Fruit fly (Drosophila melanogaster) whole organism, embryonic: ENCODE results near the gene DNAlig4.

Experiments
- CG10209 ChIP-seq: fragments of 200-800 bp; sonication (Bioruptor generic); optimal IDR thresholded peaks from 3 replicates; lab custom pipeline; 2017; ENCODE audit warnings: missing biosample characterization, mild to moderate bottlenecking, missing genetic modification characterization, missing genetic modification reagents
- CG13624 ChIP-seq: fragments of 200-800 bp; sonication (Bioruptor generic); optimal IDR thresholded peaks from 2 replicates; lab custom pipeline; 2016; ENCODE audit warnings: missing biosample characterization, missing genetic modification characterization
- CG14667 ChIP-seq: fragments of 200-800 bp; sonication (Bioruptor generic); IDR thresholded peaks from 2 replicates; pipeline ENCODE4 v1.3.6; 2022; ENCODE audit warnings: missing biosample characterization, missing genetic modification characterization
- CG14710 ChIP-seq: fragments of 200-800 bp; sonication (Bioruptor generic); optimal IDR thresholded peaks from 3 replicates; lab custom pipeline; 2019; ENCODE audit warnings: missing biosample characterization, mild to moderate bottlenecking, missing genetic modification characterization, moderate library complexity
- CG18011 ChIP-seq: fragments of 200-800 bp; sonication (Bioruptor generic); optimal IDR thresholded peaks from 2 replicates; lab custom pipeline; 2017; ENCODE audit warnings: missing biosample characterization, missing genetic modification characterization, mild to moderate bottlenecking, moderate library complexity, missing genotype
- CG2199 ChIP-seq: fragments of 200-800 bp; sonication (Bioruptor generic); IDR thresholded peaks from 3 replicates; pipeline ENCODE4 v1.3.6; 2022; ENCODE audit warnings: missing biosample characterization, missing genetic modification characterization
- CG30431 ChIP-seq: fragments of 200-800 bp; sonication (Bioruptor generic); optimal IDR thresholded peaks from 2 replicates; lab custom pipeline; 2017; ENCODE audit warnings: missing biosample characterization, missing genetic modification characterization
- CG32772 ChIP-seq: fragments of 200-800 bp; sonication (Bioruptor generic); IDR thresholded peaks from 2 replicates; pipeline ENCODE4 v1.3.6; 2022; ENCODE audit warnings: missing biosample characterization, missing genetic modification characterization
- CG34376 ChIP-seq: fragments of 200-800 bp; sonication (Bioruptor generic); optimal IDR thresholded peaks from 2 replicates; lab custom pipeline; 2018; ENCODE audit warnings: missing biosample characterization, mild to moderate bottlenecking, missing genetic modification characterization
- CG43689 ChIP-seq: fragments of 200-800 bp; sonication (Bioruptor generic); IDR thresholded peaks from 2 replicates; pipeline ENCODE4 v1.3.6; 2022; ENCODE audit warnings: missing biosample characterization, missing genetic modification characterization
- CG9437 ChIP-seq: fragments of 200-800 bp; sonication (Bioruptor generic); optimal IDR thresholded peaks from 2 replicates; lab custom pipeline; 2018; ENCODE audit warnings: missing biosample characterization, mild to moderate bottlenecking, missing genetic modification characterization
- CG9727 ChIP-seq: fragments of 200-800 bp; sonication (Bioruptor generic); optimal IDR thresholded peaks from 3 replicates; lab custom pipeline; 2017; ENCODE audit warnings: missing biosample characterization, mild to moderate bottlenecking, missing genetic modification characterization
- Dad ChIP-seq: fragments of 200-800 bp; sonication (Bioruptor generic); optimal IDR thresholded peaks from 3 replicates; lab custom pipeline; 2016; ENCODE audit warnings: missing biosample characterization, missing genetic modification characterization
- E2f2 ChIP-seq: fragments of 200-800 bp; sonication (Bioruptor generic); IDR thresholded peaks from 2 replicates; pipeline ENCODE4 v1.3.6; 2022; ENCODE audit warnings: missing biosample characterization, missing genetic modification characterization
- Eip74EF ChIP-seq, 2 experiments: fragments of 200-800 bp in 1 of 2; fragments of >200 bp in 1 of 2; sonication (Bioruptor generic) in 1 of 2; optimal IDR thresholded peaks; 2 replicates each; lab custom pipeline; 2017 to 2019; ENCODE audit warnings: missing biosample characterization in 2 of 2, missing genetic modification characterization in 2 of 2, mild to moderate bottlenecking in 1 of 2, moderate library complexity in 1 of 2
- HmgZ ChIP-seq: fragments of 200-800 bp; sonication (Bioruptor generic); optimal IDR thresholded peaks from 2 replicates; lab custom pipeline; 2018; ENCODE audit warnings: missing biosample characterization, mild to moderate bottlenecking, missing genetic modification characterization
- Hmr ChIP-seq: fragments of 200-800 bp; sonication (Bioruptor generic); optimal IDR thresholded peaks from 3 replicates; lab custom pipeline; 2017; ENCODE audit warnings: mild to moderate bottlenecking, missing biosample characterization, missing genetic modification reagents, missing genetic modification characterization
- Mad ChIP-seq: fragments of 200-800 bp; sonication (Bioruptor generic); optimal IDR thresholded peaks from 2 replicates; lab custom pipeline; 2016; ENCODE audit warnings: missing biosample characterization, missing genetic modification characterization
- NK7.1 ChIP-seq: fragments of 200-800 bp; sonication (Bioruptor generic); optimal IDR thresholded peaks from 3 replicates; lab custom pipeline; 2016; ENCODE audit warnings: missing biosample characterization, missing genetic modification characterization
- Oaz ChIP-seq: fragments of 200-800 bp; sonication (Bioruptor generic); IDR thresholded peaks from 2 replicates; pipeline ENCODE4 v1.3.6; 2022; ENCODE audit warnings: missing biosample characterization, missing genetic modification characterization
- Pdp1 ChIP-seq, 2 experiments: fragments of 200-800 bp; sonication (Bioruptor generic); optimal IDR thresholded peaks; 3 replicates each; lab custom pipeline; 2016; ENCODE audit warnings: missing biosample characterization in 2 of 2, missing genetic modification characterization in 2 of 2, mild to moderate bottlenecking in 1 of 2, moderate library complexity in 1 of 2
- Ptx1 ChIP-seq: fragments of 200-800 bp; sonication (Bioruptor generic); IDR thresholded peaks from 2 replicates; pipeline ENCODE4 v1.3.6; 2022; ENCODE audit warnings: missing biosample characterization, missing genetic modification characterization
- Six4 ChIP-seq: fragments of 200-800 bp; sonication (Bioruptor generic); optimal IDR thresholded peaks from 2 replicates; lab custom pipeline; 2016; ENCODE audit warnings: missing biosample characterization, missing genetic modification characterization
- Sox100B ChIP-seq: fragments of 200-800 bp; sonication (Bioruptor generic); optimal IDR thresholded peaks from 3 replicates; lab custom pipeline; 2018; ENCODE audit warnings: missing biosample characterization, mild to moderate bottlenecking, missing genetic modification characterization
- Sox102F ChIP-seq: fragments of 200-800 bp; sonication (Bioruptor generic); optimal IDR thresholded peaks from 2 replicates; lab custom pipeline; 2018; ENCODE audit warnings: missing biosample characterization, mild to moderate bottlenecking, missing genetic modification characterization, moderate library complexity
- Stat92E ChIP-seq, 3 experiments: fragments of >200 bp in 2 of 3; fragments of 200-800 bp in 1 of 3; sonication (Bioruptor generic) in 1 of 3; optimal IDR thresholded peaks; 2 replicates each; lab custom pipeline; 2017 to 2019; ENCODE audit warnings: missing biosample characterization in 3 of 3, missing genetic modification characterization in 3 of 3, mild to moderate bottlenecking in 1 of 3, moderate library complexity in 1 of 3
- ato ChIP-seq: fragments of 200-800 bp; sonication (Bioruptor generic); IDR thresholded peaks from 2 replicates; pipeline ENCODE4 v1.3.6; 2022; ENCODE audit warnings: missing biosample characterization, missing genetic modification characterization; ENCODE audit not compliant: partially characterized antibody
- bbx ChIP-seq: fragments of 200-800 bp; sonication (Bioruptor generic); IDR thresholded peaks from 2 replicates; pipeline ENCODE4 v1.3.6; 2022; ENCODE audit warnings: missing biosample characterization, missing genetic modification characterization; ENCODE audit not compliant: partially characterized antibody
- croc ChIP-seq: fragments of 200-800 bp; sonication (Bioruptor generic); conservative IDR thresholded peaks from 3 replicates; pipeline ENCODE4 v1.3.6; 2022; ENCODE audit warnings: missing biosample characterization, missing genetic modification characterization
- crol ChIP-seq: fragments of 200-800 bp; sonication (Bioruptor generic); IDR thresholded peaks from 2 replicates; pipeline ENCODE4 v1.3.6; 2022; ENCODE audit warnings: missing biosample characterization, missing genetic modification characterization
- dan ChIP-seq: fragments of 200-800 bp; sonication (Bioruptor generic); IDR thresholded peaks from 2 replicates; pipeline ENCODE4 v1.3.6; 2022; ENCODE audit warnings: missing biosample characterization, missing genetic modification characterization
- dimm ChIP-seq: fragments of 200-800 bp; sonication (Bioruptor generic); IDR thresholded peaks from 2 replicates; pipeline ENCODE4 v1.3.6; 2022; ENCODE audit warnings: missing biosample characterization, missing genetic modification characterization
- disco-r ChIP-seq: fragments of 200-800 bp; sonication (Bioruptor generic); optimal IDR thresholded peaks from 2 replicates; lab custom pipeline; 2016; ENCODE audit warnings: missing biosample characterization, missing genetic modification characterization
- exex ChIP-seq: fragments of 200-800 bp; sonication (Bioruptor generic); optimal IDR thresholded peaks from 4 replicates; lab custom pipeline; 2018; ENCODE audit warnings: missing biosample characterization, mild to moderate bottlenecking, missing genetic modification characterization, moderate library complexity
- hbn ChIP-seq: fragments of 200-800 bp; sonication (Bioruptor generic); IDR thresholded peaks from 2 replicates; pipeline ENCODE4 v1.3.6; 2022; ENCODE audit warnings: missing biosample characterization, missing genetic modification characterization; ENCODE audit not compliant: partially characterized antibody
- hkb ChIP-seq, 2 experiments: fragments of 200-800 bp in 1 of 2; fragments of >200 bp in 1 of 2; sonication (Bioruptor generic) in 1 of 2; IDR thresholded peaks in 1 of 2; optimal IDR thresholded peaks in 1 of 2; 2 replicates each; pipeline versions ENCODE4 v1.3.6 to Lab custom; 2017 to 2022; ENCODE audit warnings: missing biosample characterization in 1 of 2, missing genetic modification characterization in 1 of 2
- kah ChIP-seq: fragments of 200-800 bp; sonication (Bioruptor generic); optimal IDR thresholded peaks from 2 replicates; lab custom pipeline; 2018; ENCODE audit warnings: missing biosample characterization, mild to moderate bottlenecking, missing genetic modification characterization
- lab ChIP-seq: fragments of 200-800 bp; sonication (Bioruptor generic); optimal IDR thresholded peaks from 3 replicates; lab custom pipeline; 2017; ENCODE audit warnings: missing biosample characterization, missing genetic modification characterization, mild to moderate bottlenecking, moderate library complexity, missing genetic modification reagents
- luna ChIP-seq: fragments of 200-800 bp; sonication (Bioruptor generic); optimal IDR thresholded peaks from 2 replicates; lab custom pipeline; 2016; ENCODE audit warnings: missing biosample characterization, missing genetic modification characterization
- nmo ChIP-seq: fragments of 200-800 bp; sonication (Bioruptor generic); optimal IDR thresholded peaks from 2 replicates; lab custom pipeline; 2018; ENCODE audit warnings: missing biosample characterization, mild to moderate bottlenecking, missing genetic modification characterization, moderate library complexity
- org-1 ChIP-seq: fragments of 200-800 bp; sonication (Bioruptor generic); optimal IDR thresholded peaks from 2 replicates; lab custom pipeline; 2017; ENCODE audit warnings: missing biosample characterization, missing genetic modification characterization
- pan ChIP-seq, 4 experiments: fragments of >200 bp in 3 of 4; fragments of 200-800 bp in 1 of 4; sonication (Bioruptor generic) in 1 of 4; optimal IDR thresholded peaks in 3 of 4; IDR thresholded peaks in 1 of 4; 2 replicates each; pipeline versions ENCODE4 v1.3.6 to Lab custom; 2017 to 2022; ENCODE audit warnings: missing biosample characterization in 2 of 4, missing genetic modification characterization in 2 of 4, mixed read lengths in 1 of 4
- pros ChIP-seq: fragments of 200-800 bp; sonication (Bioruptor generic); optimal IDR thresholded peaks from 3 replicates; lab custom pipeline; 2019; ENCODE audit warnings: missing biosample characterization, mild to moderate bottlenecking, missing genetic modification characterization, moderate library complexity
- sd ChIP-seq: fragments of 200-800 bp; sonication (Bioruptor generic); optimal IDR thresholded peaks from 3 replicates; lab custom pipeline; 2018; ENCODE audit warnings: missing biosample characterization, mild to moderate bottlenecking, missing genetic modification characterization, moderate library complexity
- tap ChIP-seq: fragments of 200-800 bp; optimal IDR thresholded peaks from 3 replicates; lab custom pipeline; 2019; ENCODE audit warnings: missing biosample characterization, mild to moderate bottlenecking, missing genetic modification characterization, moderate library complexity
- tin ChIP-seq: fragments of 200-800 bp; sonication (Bioruptor generic); optimal IDR thresholded peaks from 3 replicates; lab custom pipeline; 2016; ENCODE audit warnings: missing biosample characterization, missing genetic modification characterization
- tx ChIP-seq: fragments of 200-800 bp; sonication (Bioruptor generic); optimal IDR thresholded peaks from 2 replicates; lab custom pipeline; 2016; ENCODE audit warnings: missing biosample characterization, missing genetic modification characterization

DNAlig4 gene

dm6 chrX:13641891-13642617 is 25.6 kb downstream of the DNAlig4 start (continued):
- no peak for TF ChIP-seq E2f2 (GFP tag; lab: Robert Waterston, UW)
- no peak for TF ChIP-seq CG14710 (tag; lab: Kevin White, UChicago)
- no peak for TF ChIP-seq CG13624 (GFP tag; lab: Kevin White, UChicago)
- no peak for TF ChIP-seq disco-r
- no peak for TF ChIP-seq hkb (optimal IDR thresholded peaks at IDR 0.05; lab: Kevin White, UChicago)
- no peak for TF ChIP-seq hkb (GFP tag; IDR thresholded peaks at IDR 0.05; lab: Robert Waterston, UW)
- no peak for TF ChIP-seq Sox100B (GFP tag; lab: Kevin White, UChicago)
- no peak for TF ChIP-seq tap (tag; lab: Kevin White, UChicago)
- TF ChIP-seq dimm (GFP tag; lab: Robert Waterston, UW): no peak
- TF ChIP-seq HmgZ (tag; lab: Kevin White, UChicago): peak; percentile 17
- TF ChIP-seq croc (GFP tag; lab: Robert Waterston, UW): no peak
- peak; percentile 81; the same call in 1 of the 3 replicates for TF ChIP-seq CG2199
- TF ChIP-seq Six4 (GFP tag; lab: Kevin White, UChicago): no peak
- peak; percentile 16 for TF ChIP-seq Hmr
- peak; percentile 37; the same call in 1 of the 2 replicates for TF ChIP-seq hbn (GFP tag; lab: Robert Waterston, UW)
- 0 out of 2 replicates have a peak, but pooled peaks have one; percentile 35 for TF ChIP-seq ato
- no peak for TF ChIP-seq Oaz (GFP tag; lab: Robert Waterston, UW)
- TF ChIP-seq NK7.1 (GFP tag; lab: Kevin White, UChicago): no peak
- TF ChIP-seq CG32772 (GFP tag; lab: Robert Waterston, UW): no peak
- no peak for TF ChIP-seq luna
- TF ChIP-seq CG10209 (GFP tag; lab: Kevin White, UChicago): no peak
- TF ChIP-seq pan (optimal IDR thresholded peaks at IDR 0.05; lab: Kevin White, UChicago): no peak
- TF ChIP-seq pan (GFP tag; optimal IDR thresholded peaks at IDR 0.05 in 1 of 2, IDR thresholded peaks at IDR 0.05 in 1 of 2): no peak
- no peak for TF ChIP-seq Mad (GFP tag; lab: Kevin White, UChicago)
- TF ChIP-seq org-1 (GFP tag; lab: Kevin White, UChicago): no peak
- TF ChIP-seq nmo (GFP tag; lab: Kevin White, UChicago): no peak
- TF ChIP-seq tin (GFP tag; lab: Kevin White, UChicago): no peak
- peak; percentile 50 for TF ChIP-seq CG34376 (GFP tag; lab: Kevin White, UChicago)
- TF ChIP-seq bbx (GFP tag; lab: Robert Waterston, UW): peak; percentile 28; the same call in 1 of the 2 replicates
- TF ChIP-seq CG18011 (GFP tag; lab: Kevin White, UChicago): no peak
- TF ChIP-seq crol (GFP tag; lab: Robert Waterston, UW): peak; percentile 80
- no peak for TF ChIP-seq dan
- peak; percentile 57 for TF ChIP-seq pros (GFP tag; lab: Kevin White, UChicago)
- TF ChIP-seq tx (GFP tag; lab: Kevin White, UChicago): no peak
- peak in 1 of 2 experiments; percentile 86 for TF ChIP-seq Pdp1 (GFP tag; optimal IDR thresholded peaks at IDR 0.05; lab: Kevin White, UChicago)
- TF ChIP-seq CG9437 (GFP tag; lab: Kevin White, UChicago): peak; percentile 74
- TF ChIP-seq lab (GFP tag; lab: Kevin White, UChicago): peak; percentile 15
- no peak for TF ChIP-seq Eip74EF (GFP tag; optimal IDR thresholded peaks at IDR 0.05; lab: Kevin White, UChicago)
- no peak for TF ChIP-seq Sox102F
- no peak for TF ChIP-seq Ptx1 (GFP tag; lab: Robert Waterston, UW)
- TF ChIP-seq CG14667: no peak
- TF ChIP-seq exex (tag; lab: Kevin White, UChicago): no peak
- peak; percentile 76 for TF ChIP-seq kah (GFP tag; lab: Kevin White, UChicago)
- no peak for TF ChIP-seq Dad (GFP tag; lab: Kevin White, UChicago)
- no peak for TF ChIP-seq CG9727 (GFP tag; lab: Kevin White, UChicago)
- no peak for TF ChIP-seq CG30431
- no peak for TF ChIP-seq sd (tag; lab: Kevin White, UChicago)
- no peak for TF ChIP-seq CG43689 (GFP tag; lab: Robert Waterston, UW)
- no peak for TF ChIP-seq Stat92E (GFP tag; optimal IDR thresholded peaks at IDR 0.05; lab: Kevin White, UChicago)
